Fruit fly (Drosophila melanogaster) whole organism, embryonic: Measurements from ENCODE around the gene in.

Source experiments
- Blimp-1 ChIP-seq: fragments of 200-800 bp; sonication (Bioruptor generic); optimal IDR thresholded peaks from 3 replicates; lab custom pipeline; 2018; ENCODE audit warnings: missing biosample characterization, missing genetic modification characterization, mild to moderate bottlenecking, moderate library complexity, missing genetic modification reagents
- CG10147 ChIP-seq: fragments of 200-800 bp; sonication (Bioruptor generic); optimal IDR thresholded peaks from 2 replicates; lab custom pipeline; 2019; ENCODE audit warnings: missing biosample characterization, mild to moderate bottlenecking, missing genetic modification characterization, moderate library complexity
- CG1024 ChIP-seq: fragments of 200-800 bp; sonication (Bioruptor generic); IDR thresholded peaks from 2 replicates; pipeline ENCODE4 v1.3.6; 2022; ENCODE audit warnings: missing biosample characterization, missing genetic modification characterization
- CG11560 ChIP-seq: fragments of 200-800 bp; sonication (Bioruptor generic); IDR thresholded peaks from 3 replicates; pipeline ENCODE4 v1.3.6; 2022; ENCODE audit warnings: missing biosample characterization, missing genetic modification characterization
- CG13894 ChIP-seq: fragments of 200-800 bp; sonication (Bioruptor generic); optimal IDR thresholded peaks from 3 replicates; lab custom pipeline; 2018; ENCODE audit warnings: missing biosample characterization, mild to moderate bottlenecking, missing genetic modification characterization, moderate library complexity
- CG15269 ChIP-seq: fragments of 200-800 bp; sonication (Bioruptor generic); optimal IDR thresholded peaks from 2 replicates; lab custom pipeline; 2018; ENCODE audit warnings: missing biosample characterization, mild to moderate bottlenecking, missing genetic modification characterization, moderate library complexity
- CG17829 ChIP-seq: fragments of 200-800 bp; optimal IDR thresholded peaks from 2 replicates; lab custom pipeline; 2019; ENCODE audit warnings: missing biosample characterization, mild to moderate bottlenecking, missing genetic modification characterization, moderate library complexity
- CG2202 ChIP-seq: fragments of 200-800 bp; sonication (Bioruptor generic); optimal IDR thresholded peaks from 2 replicates; lab custom pipeline; 2018; ENCODE audit warnings: missing biosample characterization, mild to moderate bottlenecking, missing genetic modification characterization
- CG2712 ChIP-seq: fragments of 200-800 bp; optimal IDR thresholded peaks from 3 replicates; lab custom pipeline; 2019; ENCODE audit warnings: missing biosample characterization, mild to moderate bottlenecking, missing genetic modification characterization, moderate library complexity
- CG33557 ChIP-seq: fragments of 200-800 bp; sonication (Bioruptor generic); optimal IDR thresholded peaks from 2 replicates; lab custom pipeline; 2019; ENCODE audit warnings: missing biosample characterization, mild to moderate bottlenecking, missing genetic modification characterization, moderate library complexity
- CG6175 ChIP-seq: fragments of 200-800 bp; sonication (Bioruptor generic); IDR thresholded peaks from 3 replicates; pipeline ENCODE4 v1.3.6; 2022; ENCODE audit warnings: missing biosample characterization, missing genetic modification characterization
- CG6254 ChIP-seq: fragments of 200-800 bp; sonication (Bioruptor generic); optimal IDR thresholded peaks from 3 replicates; lab custom pipeline; 2017; ENCODE audit warnings: mild to moderate bottlenecking, missing biosample characterization, missing genetic modification reagents, missing genetic modification characterization
- CG6654 ChIP-seq: fragments of 200-800 bp; sonication (Bioruptor generic); optimal IDR thresholded peaks from 2 replicates; lab custom pipeline; 2017; ENCODE audit warnings: missing biosample characterization, mild to moderate bottlenecking, missing genetic modification characterization
- CG6683 ChIP-seq: fragments of 200-800 bp; sonication (Bioruptor generic); optimal IDR thresholded peaks from 2 replicates; lab custom pipeline; 2017; ENCODE audit warnings: missing biosample characterization, mild to moderate bottlenecking, missing genetic modification characterization, missing genetic modification reagents
- CG6689 ChIP-seq: fragments of 200-800 bp; sonication (Bioruptor generic); IDR thresholded peaks from 2 replicates; pipeline ENCODE4 v1.3.6; 2022; ENCODE audit warnings: missing biosample characterization, missing genetic modification characterization
- CG8765 ChIP-seq: fragments of 200-800 bp; sonication (Bioruptor generic); IDR thresholded peaks from 2 replicates; pipeline ENCODE4 v1.3.6; 2022; ENCODE audit warnings: missing biosample characterization, missing genetic modification characterization
- CG9932 ChIP-seq: fragments of 200-800 bp; sonication (Bioruptor generic); IDR thresholded peaks from 2 replicates; pipeline ENCODE4 v1.3.6; 2022; ENCODE audit warnings: missing biosample characterization, missing genetic modification characterization
- Camta ChIP-seq: fragments of 200-800 bp; sonication (Bioruptor generic); optimal IDR thresholded peaks from 2 replicates; lab custom pipeline; 2016; ENCODE audit warnings: missing biosample characterization, missing genetic modification characterization
- Chrac-16 ChIP-seq: fragments of 200-800 bp; sonication (Bioruptor generic); optimal IDR thresholded peaks from 3 replicates; lab custom pipeline; 2016; ENCODE audit warnings: missing biosample characterization, missing genetic modification characterization
- Dip3 ChIP-seq: fragments of 200-800 bp; sonication (Bioruptor generic); optimal IDR thresholded peaks from 3 replicates; lab custom pipeline; 2016; ENCODE audit warnings: missing biosample characterization, missing genetic modification characterization
- Fer1 ChIP-seq: fragments of 200-800 bp; sonication (Bioruptor generic); optimal IDR thresholded peaks from 2 replicates; lab custom pipeline; 2017; ENCODE audit warnings: missing biosample characterization, mild to moderate bottlenecking, missing genetic modification characterization
- H2.0 ChIP-seq: fragments of 200-800 bp; sonication (Bioruptor generic); IDR thresholded peaks from 2 replicates; pipeline ENCODE4 v1.3.6; 2022; ENCODE audit warnings: missing biosample characterization, missing genetic modification characterization
- Side ChIP-seq: fragments of 200-800 bp; sonication (Bioruptor generic); optimal IDR thresholded peaks from 2 replicates; lab custom pipeline; 2016; ENCODE audit warnings: missing biosample characterization, missing genetic modification characterization
- Spps ChIP-seq: fragments of 200-800 bp; sonication (Bioruptor generic); optimal IDR thresholded peaks from 2 replicates; lab custom pipeline; 2018; ENCODE audit warnings: missing biosample characterization, mild to moderate bottlenecking, missing genetic modification characterization
- Stat92E ChIP-seq, 3 experiments: fragments of >200 bp in 2 of 3; fragments of 200-800 bp in 1 of 3; sonication (Bioruptor generic) in 1 of 3; optimal IDR thresholded peaks; 2 replicates each; lab custom pipeline; 2017 to 2019; ENCODE audit warnings: missing biosample characterization in 3 of 3, missing genetic modification characterization in 3 of 3, mild to moderate bottlenecking in 1 of 3, moderate library complexity in 1 of 3
- crc ChIP-seq: fragments of 200-800 bp; sonication (Bioruptor generic); optimal IDR thresholded peaks from 2 replicates; lab custom pipeline; 2016; ENCODE audit warnings: missing biosample characterization, missing genetic modification characterization
- cwo ChIP-seq: fragments of 200-800 bp; sonication (Bioruptor generic); optimal IDR thresholded peaks from 3 replicates; lab custom pipeline; 2017; ENCODE audit warnings: missing biosample characterization, missing genetic modification characterization, mild to moderate bottlenecking, moderate library complexity, missing genetic modification reagents
- dm ChIP-seq: fragments of 200-800 bp; sonication (Bioruptor generic); optimal IDR thresholded peaks from 3 replicates; lab custom pipeline; 2016; ENCODE audit warnings: missing biosample characterization, missing genetic modification characterization
- en ChIP-seq: fragments of 200-800 bp; sonication (Bioruptor generic); optimal IDR thresholded peaks from 2 replicates; lab custom pipeline; 2016; ENCODE audit warnings: missing biosample characterization, missing genetic modification characterization
- ewg ChIP-seq: fragments of 200-800 bp; sonication (Bioruptor generic); optimal IDR thresholded peaks from 3 replicates; lab custom pipeline; 2017; ENCODE audit warnings: mild to moderate bottlenecking, missing biosample characterization, missing genetic modification reagents, missing genetic modification characterization
- gsb ChIP-seq: fragments of 200-800 bp; sonication (Bioruptor generic); IDR thresholded peaks from 2 replicates; pipeline ENCODE4 v1.3.6; 2022; ENCODE audit warnings: missing biosample characterization, missing genetic modification characterization
- h ChIP-seq: fragments of >200 bp; optimal IDR thresholded peaks from 2 replicates; lab custom pipeline; 2017
- hkb ChIP-seq, 2 experiments: fragments of 200-800 bp in 1 of 2; fragments of >200 bp in 1 of 2; sonication (Bioruptor generic) in 1 of 2; IDR thresholded peaks in 1 of 2; optimal IDR thresholded peaks in 1 of 2; 2 replicates each; pipeline versions ENCODE4 v1.3.6 to Lab custom; 2017 to 2022; ENCODE audit warnings: missing biosample characterization in 1 of 2, missing genetic modification characterization in 1 of 2
- kah ChIP-seq: fragments of 200-800 bp; sonication (Bioruptor generic); optimal IDR thresholded peaks from 2 replicates; lab custom pipeline; 2018; ENCODE audit warnings: missing biosample characterization, mild to moderate bottlenecking, missing genetic modification characterization
- prd ChIP-seq, 3 experiments: fragments of >200 bp in 2 of 3; fragments of 200-800 bp in 1 of 3; sonication (Bioruptor generic) in 1 of 3; optimal IDR thresholded peaks in 2 of 3; IDR thresholded peaks in 1 of 3; 2 replicates in 2 of 3; 3 replicates in 1 of 3; pipeline versions ENCODE4 v1.3.6 to Lab custom; 2017 to 2022; ENCODE audit warnings: missing biosample characterization in 1 of 3, missing genetic modification characterization in 1 of 3
- scrt ChIP-seq: fragments of 200-800 bp; sonication (Bioruptor generic); optimal IDR thresholded peaks from 2 replicates; lab custom pipeline; 2018; ENCODE audit warnings: missing biosample characterization, mild to moderate bottlenecking, missing genetic modification characterization, moderate library complexity
- tio ChIP-seq: fragments of 200-800 bp; sonication (Bioruptor generic); optimal IDR thresholded peaks from 2 replicates; lab custom pipeline; 2017; ENCODE audit warnings: missing biosample characterization, missing genetic modification characterization, inconsistent platforms
- tup ChIP-seq: fragments of 200-800 bp; sonication (Bioruptor generic); optimal IDR thresholded peaks from 2 replicates; lab custom pipeline; 2016; ENCODE audit warnings: missing biosample characterization, mild to moderate bottlenecking, missing genetic modification characterization, moderate library complexity
- zfh1 ChIP-seq: fragments of 200-800 bp; sonication (Bioruptor generic); IDR thresholded peaks from 3 replicates; pipeline ENCODE4 v1.3.6; 2022; ENCODE audit warnings: missing biosample characterization, missing genetic modification characterization

The in gene

dm6 chr3L:20405971-20406948 lies 39.3 kb downstream of the in start (continued):
- TF ChIP-seq zfh1 (GFP tag; lab: Robert Waterston, UW) (no peak), Stat92E (GFP tag; optimal IDR thresholded peaks at IDR 0.05; lab: Kevin White, UChicago) (no peak), CG11560 (tag; lab: Robert Waterston, UW) (no peak), gsb (GFP tag; lab: Robert Waterston, UW) (no peak), hkb (optimal IDR thresholded peaks at IDR 0.05; lab: Kevin White, UChicago) (no peak), hkb (GFP tag; IDR thresholded peaks at IDR 0.05; lab: Robert Waterston, UW) (peak; percentile 38; the same call in 1 of the 2 replicates), Fer1 (peak; percentile 71), CG6175 (no peak), Side (GFP tag; lab: Kevin White, UChicago) (no peak), scrt (GFP tag; lab: Kevin White, UChicago) (peak; percentile 31), CG6683 (no peak), CG6254 (peak; percentile 33), ewg (GFP tag; lab: Kevin White, UChicago) (no peak), kah (GFP tag; lab: Kevin White, UChicago) (no peak), cwo (GFP tag; lab: Kevin White, UChicago) (no peak), CG8765 (GFP tag; lab: Robert Waterston, UW) (no peak), H2.0 (GFP tag; lab: Robert Waterston, UW) (no peak), Blimp-1 (GFP tag; lab: Kevin White, UChicago) (peak; percentile 31), CG17829 (tag; lab: Kevin White, UChicago) (no peak), Chrac-16 (GFP tag; lab: Kevin White, UChicago) (no peak), Dip3 (GFP tag; lab: Kevin White, UChicago) (no peak), CG9932 (GFP tag; lab: Robert Waterston, UW) (no peak), CG2712 (tag; lab: Kevin White, UChicago) (peak; percentile 2), CG6689 (no peak), h (no peak), CG13894 (no peak), crc (GFP tag; lab: Kevin White, UChicago) (no peak), tup (GFP tag; lab: Kevin White, UChicago) (no peak), CG1024 (GFP tag; lab: Robert Waterston, UW) (no peak), CG6654 (no peak), Spps (no peak), en (GFP tag; lab: Kevin White, UChicago) (no peak), CG10147 (no peak), prd (optimal IDR thresholded peaks at IDR 0.05; lab: Kevin White, UChicago) (no peak), prd (GFP tag; IDR thresholded peaks at IDR 0.05; lab: Robert Waterston, UW) (no peak), CG2202 (tag; lab: Kevin White, UChicago) (no peak), CG15269 (peak; percentile 25), Camta (no peak), dm (GFP tag; lab: Kevin White, UChicago) (no peak), tio (no peak), CG33557 (no peak)
